Fruit fly (Drosophila melanogaster) whole organism, embryonic: ENCODE measurements around the gene CG15347.

Experiments used
- ATbp ChIP-seq: fragments of 200-800 bp; sonication (Bioruptor generic); optimal IDR thresholded peaks from 2 replicates; lab custom pipeline; 2017; ENCODE audit warnings: missing biosample characterization, mild to moderate bottlenecking, missing genetic modification characterization, missing genetic modification reagents
- Adf1 ChIP-seq: fragments of 200-800 bp; sonication (Bioruptor generic); IDR thresholded peaks from 2 replicates; pipeline ENCODE4 v1.3.6; 2022; ENCODE audit warnings: missing biosample characterization, missing genetic modification characterization
- Antp ChIP-seq: fragments of 200-800 bp; sonication (Bioruptor generic); optimal IDR thresholded peaks from 3 replicates; lab custom pipeline; 2016; ENCODE audit warnings: missing biosample characterization, missing genetic modification characterization
- Blimp-1 ChIP-seq: fragments of 200-800 bp; sonication (Bioruptor generic); optimal IDR thresholded peaks from 3 replicates; lab custom pipeline; 2018; ENCODE audit warnings: missing biosample characterization, missing genetic modification characterization, mild to moderate bottlenecking, moderate library complexity, missing genetic modification reagents
- CG10147 ChIP-seq: fragments of 200-800 bp; sonication (Bioruptor generic); optimal IDR thresholded peaks from 2 replicates; lab custom pipeline; 2019; ENCODE audit warnings: missing biosample characterization, mild to moderate bottlenecking, missing genetic modification characterization, moderate library complexity
- CG10462 ChIP-seq: fragments of 200-800 bp; sonication (Bioruptor generic); optimal IDR thresholded peaks from 2 replicates; lab custom pipeline; 2016; ENCODE audit warnings: missing biosample characterization, missing genetic modification characterization
- CG11696 ChIP-seq: fragments of 200-800 bp; sonication (Bioruptor generic); IDR thresholded peaks from 2 replicates; pipeline ENCODE4 v1.3.6; 2022; ENCODE audit warnings: missing biosample characterization, missing genetic modification characterization
- CG13624 ChIP-seq: fragments of 200-800 bp; sonication (Bioruptor generic); optimal IDR thresholded peaks from 2 replicates; lab custom pipeline; 2016; ENCODE audit warnings: missing biosample characterization, missing genetic modification characterization
- CG17361 ChIP-seq: fragments of 200-800 bp; sonication (Bioruptor generic); IDR thresholded peaks from 3 replicates; pipeline ENCODE4 v1.3.6; 2022; ENCODE audit warnings: missing biosample characterization, missing genetic modification characterization
- CG18262 ChIP-seq: fragments of 200-800 bp; optimal IDR thresholded peaks from 3 replicates; lab custom pipeline; 2019; ENCODE audit warnings: missing biosample characterization, mild to moderate bottlenecking, missing genetic modification characterization, moderate library complexity
- CG2199 ChIP-seq: fragments of 200-800 bp; sonication (Bioruptor generic); IDR thresholded peaks from 3 replicates; pipeline ENCODE4 v1.3.6; 2022; ENCODE audit warnings: missing biosample characterization, missing genetic modification characterization
- CG2202 ChIP-seq: fragments of 200-800 bp; sonication (Bioruptor generic); optimal IDR thresholded peaks from 2 replicates; lab custom pipeline; 2018; ENCODE audit warnings: missing biosample characterization, mild to moderate bottlenecking, missing genetic modification characterization
- CG30403 ChIP-seq: fragments of 200-800 bp; sonication (Bioruptor generic); optimal IDR thresholded peaks from 3 replicates; lab custom pipeline; 2016; ENCODE audit warnings: missing biosample characterization, missing genetic modification characterization
- CG3838 ChIP-seq: fragments of 200-800 bp; sonication (Bioruptor generic); optimal IDR thresholded peaks from 3 replicates; lab custom pipeline; 2016; ENCODE audit warnings: missing biosample characterization, missing genetic modification characterization
- CG5180 ChIP-seq: fragments of 200-800 bp; sonication (Bioruptor generic); optimal IDR thresholded peaks from 3 replicates; lab custom pipeline; 2017; ENCODE audit warnings: missing biosample characterization, missing genetic modification characterization, mild to moderate bottlenecking, moderate library complexity, missing genetic modification reagents
- CG6254 ChIP-seq: fragments of 200-800 bp; sonication (Bioruptor generic); optimal IDR thresholded peaks from 3 replicates; lab custom pipeline; 2017; ENCODE audit warnings: mild to moderate bottlenecking, missing biosample characterization, missing genetic modification reagents, missing genetic modification characterization
- CG7839 ChIP-seq: fragments of 200-800 bp; sonication (Bioruptor generic); optimal IDR thresholded peaks from 3 replicates; lab custom pipeline; 2018; ENCODE audit warnings: missing biosample characterization, mild to moderate bottlenecking, missing genetic modification characterization, moderate library complexity
- CG8290 ChIP-seq, 3 experiments: fragments of 200-800 bp; sonication (Bioruptor generic); optimal IDR thresholded peaks; 2 replicates each; lab custom pipeline; 2016 to 2019; ENCODE audit warnings: missing biosample characterization in 3 of 3, missing genetic modification characterization in 3 of 3, mild to moderate bottlenecking in 2 of 3, moderate library complexity in 1 of 3
- Camta ChIP-seq: fragments of 200-800 bp; sonication (Bioruptor generic); optimal IDR thresholded peaks from 2 replicates; lab custom pipeline; 2016; ENCODE audit warnings: missing biosample characterization, missing genetic modification characterization
- D19B ChIP-seq: fragments of 200-800 bp; sonication (Bioruptor generic); optimal IDR thresholded peaks from 2 replicates; lab custom pipeline; 2017; ENCODE audit warnings: missing biosample characterization, mild to moderate bottlenecking, missing genetic modification characterization
- Hand ChIP-seq: fragments of 200-800 bp; sonication (Bioruptor generic); optimal IDR thresholded peaks from 2 replicates; lab custom pipeline; 2017; ENCODE audit warnings: mild to moderate bottlenecking, missing biosample characterization, missing genetic modification reagents, missing genetic modification characterization
- HmgZ ChIP-seq: fragments of 200-800 bp; sonication (Bioruptor generic); optimal IDR thresholded peaks from 2 replicates; lab custom pipeline; 2018; ENCODE audit warnings: missing biosample characterization, mild to moderate bottlenecking, missing genetic modification characterization
- Hsf ChIP-seq: fragments of 200-800 bp; sonication (Bioruptor generic); optimal IDR thresholded peaks from 3 replicates; lab custom pipeline; 2016; ENCODE audit warnings: missing biosample characterization, missing genetic modification characterization
- Med ChIP-seq: fragments of 200-800 bp; sonication (Bioruptor generic); peaks from one replicate; lab custom pipeline; 2016; ENCODE audit warnings: missing biosample characterization, missing genetic modification characterization, mild to moderate bottlenecking, inconsistent platforms, moderate library complexity
- Oli ChIP-seq: fragments of 200-800 bp; sonication (Bioruptor generic); optimal IDR thresholded peaks from 2 replicates; lab custom pipeline; 2018; ENCODE audit warnings: missing biosample characterization, mild to moderate bottlenecking, missing genetic modification characterization, moderate library complexity
- Pdp1 ChIP-seq, 2 experiments: fragments of 200-800 bp; sonication (Bioruptor generic); optimal IDR thresholded peaks; 3 replicates each; lab custom pipeline; 2016; ENCODE audit warnings: missing biosample characterization in 2 of 2, missing genetic modification characterization in 2 of 2, mild to moderate bottlenecking in 1 of 2, moderate library complexity in 1 of 2
- Side ChIP-seq: fragments of 200-800 bp; sonication (Bioruptor generic); optimal IDR thresholded peaks from 2 replicates; lab custom pipeline; 2016; ENCODE audit warnings: missing biosample characterization, missing genetic modification characterization
- Sry-δ ChIP-seq: fragments of 200-800 bp; sonication (Bioruptor generic); optimal IDR thresholded peaks from 2 replicates; lab custom pipeline; 2016; ENCODE audit warnings: missing biosample characterization, missing genetic modification characterization
- Ssrp ChIP-seq: fragments of 200-800 bp; sonication (Bioruptor generic); optimal IDR thresholded peaks from 2 replicates; lab custom pipeline; 2018; ENCODE audit warnings: missing biosample characterization, mild to moderate bottlenecking, missing genetic modification characterization, moderate library complexity
- Trl ChIP-seq, 3 experiments: fragments of >200 bp in 2 of 3; fragments of 200-800 bp in 1 of 3; sonication (Bioruptor generic) in 1 of 3; optimal IDR thresholded peaks; 2 replicates in 1 of 3; 3 replicates in 2 of 3; lab custom pipeline; 2016 to 2017; ENCODE audit warnings: missing biosample characterization in 1 of 3, missing genetic modification characterization in 1 of 3
- ac ChIP-seq: fragments of 200-800 bp; sonication (Bioruptor generic); optimal IDR thresholded peaks from 3 replicates; lab custom pipeline; 2017; ENCODE audit warnings: missing biosample characterization, mild to moderate bottlenecking, missing genetic modification characterization
- amos ChIP-seq: fragments of 200-800 bp; sonication (Bioruptor generic); IDR thresholded peaks from 2 replicates; pipeline ENCODE4 v1.3.6; 2022; ENCODE audit warnings: missing biosample characterization, missing genetic modification characterization; ENCODE audit not compliant: partially characterized antibody
- bsh ChIP-seq, 2 experiments: fragments of 200-800 bp; sonication (Bioruptor generic); optimal IDR thresholded peaks; 2 replicates each; lab custom pipeline; 2017 to 2018; ENCODE audit warnings: mild to moderate bottlenecking in 2 of 2, missing biosample characterization in 2 of 2, missing genetic modification characterization in 2 of 2, moderate library complexity in 1 of 2
- chm ChIP-seq: fragments of 200-800 bp; sonication (Bioruptor generic); IDR thresholded peaks from 2 replicates; pipeline ENCODE4 v1.3.6; 2022; ENCODE audit warnings: missing biosample characterization, missing genetic modification characterization
- crc ChIP-seq: fragments of 200-800 bp; sonication (Bioruptor generic); optimal IDR thresholded peaks from 2 replicates; lab custom pipeline; 2016; ENCODE audit warnings: missing biosample characterization, missing genetic modification characterization
- crol ChIP-seq: fragments of 200-800 bp; sonication (Bioruptor generic); IDR thresholded peaks from 2 replicates; pipeline ENCODE4 v1.3.6; 2022; ENCODE audit warnings: missing biosample characterization, missing genetic modification characterization
- dmrt99B ChIP-seq: fragments of 200-800 bp; sonication (Bioruptor generic); optimal IDR thresholded peaks from 2 replicates; lab custom pipeline; 2018; ENCODE audit warnings: missing biosample characterization, mild to moderate bottlenecking, missing genetic modification characterization, moderate library complexity
- dpn ChIP-seq, 2 experiments: fragments of 200-800 bp; sonication (Bioruptor generic); optimal IDR thresholded peaks; 3 replicates each; lab custom pipeline; 2016; ENCODE audit warnings: missing biosample characterization in 2 of 2, missing genetic modification characterization in 2 of 2
- lilli ChIP-seq: fragments of 200-800 bp; sonication (Bioruptor generic); optimal IDR thresholded peaks from 3 replicates; lab custom pipeline; 2016; ENCODE audit warnings: missing biosample characterization, missing genetic modification characterization
- lmd ChIP-seq: fragments of 200-800 bp; sonication (Bioruptor generic); IDR thresholded peaks from 2 replicates; pipeline ENCODE4 v1.3.6; 2022; ENCODE audit warnings: missing biosample characterization, missing genetic modification characterization
- onecut ChIP-seq: fragments of 200-800 bp; sonication (Bioruptor generic); IDR thresholded peaks from 2 replicates; pipeline ENCODE4 v1.3.6; 2022; ENCODE audit warnings: missing biosample characterization, missing genetic modification characterization
- phol ChIP-seq: fragments of 200-800 bp; sonication (Bioruptor generic); optimal IDR thresholded peaks from 3 replicates; lab custom pipeline; 2018; ENCODE audit warnings: missing biosample characterization, mild to moderate bottlenecking, missing genetic modification characterization, moderate library complexity
- sd ChIP-seq: fragments of 200-800 bp; sonication (Bioruptor generic); optimal IDR thresholded peaks from 3 replicates; lab custom pipeline; 2018; ENCODE audit warnings: missing biosample characterization, mild to moderate bottlenecking, missing genetic modification characterization, moderate library complexity
- slp2 ChIP-seq: fragments of 200-800 bp; sonication (Bioruptor generic); optimal IDR thresholded peaks from 2 replicates; lab custom pipeline; 2016; ENCODE audit warnings: missing biosample characterization, missing genetic modification characterization
- sug ChIP-seq: fragments of 200-800 bp; optimal IDR thresholded peaks from 2 replicates; lab custom pipeline; 2019; ENCODE audit warnings: missing biosample characterization, mild to moderate bottlenecking, missing genetic modification characterization, moderate library complexity
- tx ChIP-seq: fragments of 200-800 bp; sonication (Bioruptor generic); optimal IDR thresholded peaks from 2 replicates; lab custom pipeline; 2016; ENCODE audit warnings: missing biosample characterization, missing genetic modification characterization
- unc-4 ChIP-seq: fragments of 200-800 bp; sonication (Bioruptor generic); IDR thresholded peaks from 2 replicates; pipeline ENCODE4 v1.3.6; 2022; ENCODE audit warnings: missing biosample characterization, missing genetic modification characterization; ENCODE audit not compliant: partially characterized antibody
- z ChIP-seq: fragments of 200-800 bp; sonication (Bioruptor generic); IDR thresholded peaks from 3 replicates; pipeline ENCODE4 v1.3.6; 2022; ENCODE audit warnings: missing biosample characterization, missing genetic modification characterization

Gene CG15347

dm6 chrX:8419534-8419933, 41.2 kb downstream of the CG15347 start (continued):
- TF ChIP-seq sd (tag; lab: Kevin White, UChicago) (peak; percentile 25), Trl (optimal IDR thresholded peaks at IDR 0.05; lab: Kevin White, UChicago) (peak in 1 of 2 experiments; percentile 8), Trl (GFP tag; optimal IDR thresholded peaks at IDR 0.05; lab: Kevin White, UChicago) (no peak), onecut (no peak), ac (GFP tag; lab: Kevin White, UChicago) (no peak), Ssrp (tag; lab: Kevin White, UChicago) (no peak), Blimp-1 (peak; percentile 45), Hsf (GFP tag; lab: Kevin White, UChicago) (no peak), crol (GFP tag; lab: Robert Waterston, UW) (peak; percentile 84), slp2 (GFP tag; lab: Kevin White, UChicago) (no peak), CG30403 (no peak), D19B (GFP tag; lab: Kevin White, UChicago) (no peak), HmgZ (tag; lab: Kevin White, UChicago) (no peak), CG2202 (no peak), CG5180 (GFP tag; lab: Kevin White, UChicago) (peak; percentile 66), CG7839 (no peak), CG10147 (GFP tag; lab: Kevin White, UChicago) (no peak), tx (GFP tag; lab: Kevin White, UChicago) (no peak), chm (GFP tag; lab: Robert Waterston, UW) (0 out of 2 replicates have a peak, but pooled peaks have one; percentile 10), CG11696 (no peak)

- TF ChIP-seq dmrt99B (tag; lab: Kevin White, UChicago), result peak; percentile 54
- no peak for TF ChIP-seq CG10462 (GFP tag; lab: Kevin White, UChicago)
- peak; percentile 68 for TF ChIP-seq Med (GFP tag; lab: Kevin White, UChicago)
- no peak for TF ChIP-seq CG3838 (GFP tag; lab: Kevin White, UChicago)
- TF ChIP-seq lmd (GFP tag; lab: Robert Waterston, UW), result peak; percentile 39
- peak; percentile 36 for TF ChIP-seq CG13624 (GFP tag; lab: Kevin White, UChicago)
- TF ChIP-seq crc (GFP tag; lab: Kevin White, UChicago), result peak; percentile 36
- no peak for TF ChIP-seq Trl (optimal IDR thresholded peaks at IDR 0.05; lab: Kevin White, UChicago)
- peak; percentile 46 for TF ChIP-seq Trl (GFP tag; optimal IDR thresholded peaks at IDR 0.05; lab: Kevin White, UChicago)
- peak; percentile 11 for TF ChIP-seq ATbp (GFP tag; lab: Kevin White, UChicago)
- TF ChIP-seq Antp (GFP tag; lab: Kevin White, UChicago), result peak; percentile 47
- TF ChIP-seq Adf1 (GFP tag; lab: Robert Waterston, UW), result no peak
- no peak for TF ChIP-seq z
- TF ChIP-seq lilli (GFP tag; lab: Kevin White, UChicago), result peak; percentile 13
- peak in 1 of 2 experiments; percentile 13 for TF ChIP-seq bsh (GFP tag; optimal IDR thresholded peaks at IDR 0.05; lab: Kevin White, UChicago)
- peak; percentile 21 to 48 for TF ChIP-seq Pdp1 (GFP tag; optimal IDR thresholded peaks at IDR 0.05; lab: Kevin White, UChicago)
- TF ChIP-seq CG6254 (GFP tag; lab: Kevin White, UChicago), result no peak
- TF ChIP-seq Side (GFP tag; lab: Kevin White, UChicago), result peak; percentile 34
- TF ChIP-seq dpn (GFP tag; optimal IDR thresholded peaks at IDR 0.05; lab: Kevin White, UChicago), result peak in 1 of 2 experiments; percentile 52
- peak; percentile 10 for TF ChIP-seq CG8290 (GFP tag; optimal IDR thresholded peaks at IDR 0.05; lab: Kevin White, UChicago)
- no peak for TF ChIP-seq CG8290 (tag; optimal IDR thresholded peaks at IDR 0.05; lab: Kevin White, UChicago)
- peak; percentile 7 for TF ChIP-seq CG30403
- TF ChIP-seq Camta, result peak; percentile 60
- TF ChIP-seq CG7839, result peak; percentile 52
- no peak for TF ChIP-seq Hand (GFP tag; lab: Kevin White, UChicago)
- TF ChIP-seq amos (GFP tag; lab: Robert Waterston, UW), result no peak
- TF ChIP-seq CG2199 (GFP tag; lab: Robert Waterston, UW), result 0 out of 3 replicates have a peak, but pooled peaks have one; percentile 13
- peak; percentile 22; the same call in 1 of the 3 replicates for TF ChIP-seq CG17361 (GFP tag; lab: Robert Waterston, UW)
- TF ChIP-seq unc-4 (GFP tag; lab: Robert Waterston, UW), result no peak
- no peak for TF ChIP-seq sug (tag; lab: Kevin White, UChicago)
- peak; percentile 23 for TF ChIP-seq phol (tag; lab: Kevin White, UChicago)
- peak; percentile 16 for TF ChIP-seq Oli (tag; lab: Kevin White, UChicago)
- no peak for TF ChIP-seq Sry-δ (GFP tag; lab: Kevin White, UChicago)
- TF ChIP-seq CG18262 (tag; lab: Kevin White, UChicago), result peak; percentile 6
These were observed 43.7 kb downstream of the CG15347 start for dm6 chrX:8416956-8417355.
